Fruit fly (Drosophila melanogaster) whole organism: Measurements from ENCODE around the gene Cyp28a5.

Experiments used
- CG8478 ChIP-seq: fragments of >200 bp; optimal IDR thresholded peaks from 2 replicates; lab custom pipeline; 2018; ENCODE audit warnings: inconsistent platforms
- Dll ChIP-seq: fragments of >200 bp; optimal IDR thresholded peaks from 2 replicates; lab custom pipeline; 2017
- EcR ChIP-seq, 2 experiments: fragments of >200 bp; optimal IDR thresholded peaks; 2 replicates each; lab custom pipeline; 2017; ENCODE audit warnings: missing biosample characterization in 2 of 2, missing genetic modification characterization in 2 of 2, missing genetic modification reagents in 2 of 2
- pan ChIP-seq: fragments of >200 bp; optimal IDR thresholded peaks from 2 replicates; lab custom pipeline; 2017
- psq ChIP-seq: fragments of >200 bp; optimal IDR thresholded peaks from 2 replicates; lab custom pipeline; 2017
- usp ChIP-seq: fragments of >200 bp; optimal IDR thresholded peaks from 2 replicates; lab custom pipeline; 2017; ENCODE audit warnings: missing biosample characterization, missing genetic modification characterization, mixed read lengths

DNA sequence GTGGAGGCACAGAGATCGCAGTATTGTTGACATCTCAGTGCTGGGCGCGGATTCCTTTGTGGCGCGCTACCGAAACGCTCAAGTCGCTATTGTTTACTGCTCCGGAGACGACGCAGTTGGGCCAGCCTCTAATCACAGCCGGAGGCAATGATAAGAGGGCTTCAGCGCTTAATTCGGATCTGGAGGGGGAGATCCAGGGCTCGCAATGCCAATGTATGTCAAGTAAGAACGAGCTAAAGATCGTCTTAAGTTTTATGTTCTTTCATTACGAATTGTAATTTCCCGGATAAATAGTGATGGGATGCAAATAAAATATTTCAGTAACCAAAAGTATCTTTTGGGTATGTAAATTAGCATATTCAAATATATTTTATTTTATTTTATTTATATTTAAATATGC is 7.2 kb upstream of the Cyp28a5 start, which contains the start of the genes NimB4 and NimB5:
- no peak for TF ChIP-seq Dll (lab: Kevin White, UChicago)
- TF ChIP-seq psq (lab: Kevin White, UChicago), result no peak
- no peak for TF ChIP-seq CG8478
- TF ChIP-seq pan (lab: Kevin White, UChicago), result no peak
- TF ChIP-seq EcR (GFP tag; optimal IDR thresholded peaks at IDR 0.05; lab: Kevin White, UChicago), result no peak
- TF ChIP-seq usp (GFP tag; lab: Kevin White, UChicago), result no peak
